Worm (Caenorhabditis elegans): ENCODE results near the gene ZK1127.13.

DNA sequence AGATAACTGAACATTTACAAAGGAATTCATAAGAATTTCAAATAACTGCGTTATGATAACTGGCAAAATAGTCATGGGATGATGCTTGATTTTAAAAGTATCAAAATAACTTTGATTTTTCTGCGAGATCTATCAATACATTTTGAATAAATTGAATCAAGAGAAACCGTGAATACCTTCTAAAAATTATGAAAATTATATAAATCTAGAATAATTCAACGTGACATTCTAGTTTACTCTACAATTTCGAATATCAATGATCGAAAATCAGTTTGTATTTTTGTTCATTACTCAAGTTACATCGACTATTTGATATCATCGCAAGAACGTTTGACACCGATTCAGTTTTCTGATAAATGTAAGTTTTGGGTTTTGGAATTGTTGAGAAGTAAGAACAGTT lies 8.6 kb downstream of the ZK1127.13 start, which contains the start of gene acs-6:
- TF ChIP-seq fkh-10 (GFP tag; optimal IDR thresholded peaks at IDR 0.05) (no peak), snpc-4 (tag; optimal IDR thresholded peaks at IDR 0.05) (no peak), unc-62 (GFP tag; optimal IDR thresholded peaks at IDR 0.05) (no peak), jun-1 (tag; optimal IDR thresholded peaks at IDR 0.05) (no peak), tbx-2 (tag; optimal IDR thresholded peaks at IDR 0.05) (no peak), ceh-82 (tag; optimal IDR thresholded peaks at IDR 0.05) (no peak), ZK546.5 (tag; optimal IDR thresholded peaks at IDR 0.05) (no peak), egl-27 (tag; optimal IDR thresholded peaks at IDR 0.05) (no peak), nhr-11 (tag; optimal IDR thresholded peaks at IDR 0.05) (no peak), pqm-1 (tag; optimal IDR thresholded peaks at IDR 0.05) (no peak), skn-1 (tag; optimal IDR thresholded peaks at IDR 0.05) (no peak), aly-2 (tag; optimal IDR thresholded peaks at IDR 0.05) (no peak), mml-1 (tag; optimal IDR thresholded peaks at IDR 0.05) (no peak), nfya-1 (tag; optimal IDR thresholded peaks at IDR 0.05; ENCODE audit: insufficient read depth) (no peak)

All from whole organism, L3 larva.